Fruit fly (Drosophila melanogaster) whole organism, embryonic: ENCODE results near the gene CG31538.

Source experiments
- Blimp-1 ChIP-seq: fragments of 200-800 bp; sonication (Bioruptor generic); optimal IDR thresholded peaks from 3 replicates; lab custom pipeline; 2018; ENCODE audit warnings: missing biosample characterization, missing genetic modification characterization, mild to moderate bottlenecking, moderate library complexity, missing genetic modification reagents
- CG10366 ChIP-seq: fragments of 200-800 bp; sonication (Bioruptor generic); IDR thresholded peaks from 2 replicates; pipeline ENCODE4 v1.3.6; 2022; ENCODE audit warnings: missing biosample characterization, missing genetic modification characterization
- CG10959 ChIP-seq: fragments of 200-800 bp; sonication (Bioruptor generic); IDR thresholded peaks from 2 replicates; pipeline ENCODE4 v1.3.6; 2022; ENCODE audit warnings: missing biosample characterization, missing genetic modification characterization
- CG8281 ChIP-seq: fragments of 200-800 bp; sonication (Bioruptor generic); optimal IDR thresholded peaks from 2 replicates; lab custom pipeline; 2018; ENCODE audit warnings: missing biosample characterization, mild to moderate bottlenecking, missing genetic modification characterization, moderate library complexity
- CHES-1-like ChIP-seq: fragments of 200-800 bp; sonication (Bioruptor generic); optimal IDR thresholded peaks from 2 replicates; lab custom pipeline; 2016; ENCODE audit warnings: missing biosample characterization, missing genetic modification characterization
- GATAe ChIP-seq: fragments of 200-800 bp; sonication (Bioruptor generic); conservative IDR thresholded peaks from 2 replicates; pipeline ENCODE4 v1.3.6; 2022; ENCODE audit warnings: missing biosample characterization, missing genetic modification characterization
- Ravus ChIP-seq: fragments of 200-800 bp; sonication (Bioruptor generic); IDR thresholded peaks from 2 replicates; pipeline ENCODE4 v1.3.6; 2022; ENCODE audit warnings: missing biosample characterization, missing genetic modification characterization
- Ssrp ChIP-seq: fragments of 200-800 bp; sonication (Bioruptor generic); optimal IDR thresholded peaks from 2 replicates; lab custom pipeline; 2018; ENCODE audit warnings: missing biosample characterization, mild to moderate bottlenecking, missing genetic modification characterization, moderate library complexity
- insv ChIP-seq, 2 experiments: fragments of 200-800 bp; sonication (Bioruptor generic); optimal IDR thresholded peaks; 3 replicates each; lab custom pipeline; 2016 to 2018; ENCODE audit warnings: missing biosample characterization in 2 of 2, missing genetic modification characterization in 2 of 2
- nom ChIP-seq: fragments of 200-800 bp; sonication (Bioruptor generic); optimal IDR thresholded peaks from 2 replicates; lab custom pipeline; 2017; ENCODE audit warnings: missing biosample characterization, missing genetic modification characterization, mild to moderate bottlenecking, moderate library complexity, missing genetic modification reagents
- oc ChIP-seq: fragments of 200-800 bp; sonication (Bioruptor generic); optimal IDR thresholded peaks from 2 replicates; lab custom pipeline; 2018; ENCODE audit warnings: missing biosample characterization, mild to moderate bottlenecking, missing genetic modification characterization, moderate library complexity
- peb ChIP-seq: fragments of 200-800 bp; sonication (Bioruptor generic); IDR thresholded peaks from 2 replicates; pipeline ENCODE4 v1.3.6; 2022; ENCODE audit warnings: missing biosample characterization, missing genetic modification characterization
- psq ChIP-seq: fragments of 200-800 bp; sonication (Bioruptor generic); optimal IDR thresholded peaks from 2 replicates; lab custom pipeline; 2017; ENCODE audit warnings: missing biosample characterization, missing genetic modification characterization
- slou ChIP-seq: fragments of 200-800 bp; sonication (Bioruptor generic); optimal IDR thresholded peaks from 3 replicates; lab custom pipeline; 2016; ENCODE audit warnings: missing biosample characterization, missing genetic modification characterization

dm6 chr3R:5305850-5306483 is 28.3 kb upstream of the CG31538 start:
- TF ChIP-seq CG10366 (GFP tag; lab: Robert Waterston, UW) = no peak
- TF ChIP-seq nom (GFP tag; lab: Kevin White, UChicago) = no peak
- no peak for TF ChIP-seq Blimp-1 (GFP tag; lab: Kevin White, UChicago)
- TF ChIP-seq CG10959 (GFP tag; lab: Robert Waterston, UW) = no peak
- TF ChIP-seq slou (GFP tag; lab: Kevin White, UChicago) = no peak
- no peak for TF ChIP-seq psq (GFP tag; lab: Kevin White, UChicago)
- TF ChIP-seq CHES-1-like (GFP tag; lab: Kevin White, UChicago) = no peak
- TF ChIP-seq peb (GFP tag; lab: Robert Waterston, UW) = no peak
- no peak for TF ChIP-seq CG8281 (tag; lab: Kevin White, UChicago)
- no peak for TF ChIP-seq GATAe (GFP tag; lab: Robert Waterston, UW)
- TF ChIP-seq insv (GFP tag; optimal IDR thresholded peaks at IDR 0.05; lab: Kevin White, UChicago) = no peak
- TF ChIP-seq Ssrp (tag; lab: Kevin White, UChicago) = no peak
- TF ChIP-seq Ravus (GFP tag; lab: Robert Waterston, UW) = no peak
- TF ChIP-seq oc (tag; lab: Kevin White, UChicago) = no peak
